Worm (Caenorhabditis elegans) whole organism, L1 larva: Measurements from ENCODE around the gene twk-9.
"Not testable (repeated sequence)": the region's sequence is repeated elsewhere in the genome, so short reads cannot be mapped to it uniquely, and the experiment has no call there.

ENCODE experiments used
- C04F5.9 ChIP-seq: sonication (generic microtip); optimal IDR thresholded peaks from 2 replicates; lab custom pipeline; 2016; ENCODE audit warnings: missing genetic modification characterization, missing compliant biosample characterization
- C16A3.4 ChIP-seq: fragments of 150-350 bp; optimal IDR thresholded peaks from 2 replicates; lab custom pipeline; 2014; ENCODE audit warnings: missing biosample characterization, missing genetic modification characterization
- aha-1 ChIP-seq: fragments of 150-350 bp; optimal IDR thresholded peaks from 2 replicates; lab custom pipeline; 2014; ENCODE audit warnings: missing biosample characterization, missing genetic modification characterization
- ceh-63 ChIP-seq: fragments of 200-800 bp; sonication (Bioruptor generic); optimal IDR thresholded peaks from 2 replicates; lab custom pipeline; 2018; ENCODE audit warnings: mild to moderate bottlenecking, missing genetic modification characterization, missing compliant biosample characterization
- ceh-90 ChIP-seq: sonication (generic microtip); optimal IDR thresholded peaks from 2 replicates; lab custom pipeline; 2016; ENCODE audit warnings: missing genetic modification characterization, missing compliant biosample characterization
- efl-1 ChIP-seq, 4 experiments: fragments of 150-350 bp; optimal IDR thresholded peaks in 3 of 4; peaks in 1 of 4; 1 replicate in 1 of 4; 2 replicates in 3 of 4; lab custom pipeline; 2014; ENCODE audit warnings: missing biosample characterization in 2 of 4, missing genetic modification characterization in 2 of 4, missing genetic modification reagents in 2 of 4
- egl-13 ChIP-seq: sonication (generic microtip); optimal IDR thresholded peaks from 2 replicates; lab custom pipeline; 2016; ENCODE audit warnings: missing genotype, missing genetic modification reagents, missing genetic modification characterization, missing compliant biosample characterization
- fkh-4 ChIP-seq: sonication (generic microtip); optimal IDR thresholded peaks from 2 replicates; lab custom pipeline; 2016; ENCODE audit warnings: missing compliant biosample characterization, missing genetic modification characterization, borderline replicate concordance
- grh-1 ChIP-seq: fragments of 200-800 bp; sonication (Bioruptor generic); IDR thresholded peaks from 2 replicates; pipeline ENCODE4 v1.3.6; 2022; ENCODE audit warnings: missing genetic modification reagents, missing genetic modification characterization, missing compliant biosample characterization
- hpl-2 ChIP-seq: fragments of 150-350 bp; optimal IDR thresholded peaks from 2 replicates; lab custom pipeline; 2014; ENCODE audit warnings: missing biosample characterization, missing genetic modification reagents, missing genetic modification characterization
- isw-1 ChIP-seq: fragments of 200-800 bp; sonication (Bioruptor generic); IDR thresholded peaks from 2 replicates; pipeline ENCODE4 v1.3.6; 2022; ENCODE audit warnings: missing genetic modification characterization, missing compliant biosample characterization
- lin-13 ChIP-seq: fragments of 150-350 bp; optimal IDR thresholded peaks from 2 replicates; lab custom pipeline; 2014; ENCODE audit warnings: missing biosample characterization, missing genetic modification reagents, missing genetic modification characterization
- lin-15B ChIP-seq: fragments of 150-350 bp; sonication (generic microtip); optimal IDR thresholded peaks from 3 replicates; lab custom pipeline; 2014; ENCODE audit warnings: missing biosample characterization, missing genetic modification characterization
- lin-39 ChIP-seq: fragments of 150-350 bp; optimal IDR thresholded peaks from 2 replicates; lab custom pipeline; 2014; ENCODE audit warnings: missing biosample characterization, missing genetic modification reagents, missing genetic modification characterization
- mdl-1 ChIP-seq, 2 experiments: fragments of 150-350 bp; optimal IDR thresholded peaks; 2 replicates each; lab custom pipeline; 2014 to 2017; ENCODE audit warnings: missing biosample characterization in 2 of 2, missing genetic modification characterization in 2 of 2, inconsistent platforms in 1 of 2
- mef-2 ChIP-seq: fragments of 150-350 bp; optimal IDR thresholded peaks from 2 replicates; lab custom pipeline; 2014; ENCODE audit warnings: missing biosample characterization, missing genetic modification characterization
- mep-1 ChIP-seq: fragments of 150-350 bp; optimal IDR thresholded peaks from 2 replicates; lab custom pipeline; 2014; ENCODE audit warnings: missing biosample characterization, missing genetic modification characterization
- nhr-11 ChIP-seq: fragments of 150-350 bp; optimal IDR thresholded peaks from 2 replicates; lab custom pipeline; 2014; ENCODE audit warnings: missing biosample characterization, missing genetic modification characterization
- nhr-20 ChIP-seq: sonication (generic microtip); optimal IDR thresholded peaks from 2 replicates; lab custom pipeline; 2016; ENCODE audit warnings: mild to moderate bottlenecking, missing genetic modification characterization, missing compliant biosample characterization
- nhr-28 ChIP-seq: fragments of 150-350 bp; optimal IDR thresholded peaks from 2 replicates; lab custom pipeline; 2014; ENCODE audit warnings: missing biosample characterization, missing genetic modification characterization
- nhr-47 ChIP-seq: sonication (generic microtip); optimal IDR thresholded peaks from 2 replicates; lab custom pipeline; 2016; ENCODE audit warnings: mild to moderate bottlenecking, missing genetic modification characterization, moderate library complexity, missing compliant biosample characterization
- nhr-77 ChIP-seq: fragments of 150-350 bp; optimal IDR thresholded peaks from 2 replicates; lab custom pipeline; 2014; ENCODE audit warnings: missing biosample characterization, missing genetic modification characterization
- nhr-84 ChIP-seq: sonication (generic microtip); optimal IDR thresholded peaks from 2 replicates; lab custom pipeline; 2017; ENCODE audit warnings: missing biosample characterization, missing genetic modification characterization
- nhr-90 ChIP-seq: sonication (generic microtip); optimal IDR thresholded peaks from 2 replicates; lab custom pipeline; 2016; ENCODE audit warnings: mild to moderate bottlenecking, missing genetic modification characterization, missing compliant biosample characterization; ENCODE audit not compliant: poor library complexity
- pqm-1 ChIP-seq: sonication (generic microtip); optimal IDR thresholded peaks from 3 replicates; lab custom pipeline; 2017; ENCODE audit warnings: missing biosample characterization, missing genetic modification characterization
- skn-1 ChIP-seq: fragments of 150-350 bp; optimal IDR thresholded peaks from 2 replicates; lab custom pipeline; 2014; ENCODE audit warnings: missing biosample characterization, missing genetic modification characterization
- sptf-1 ChIP-seq: fragments of 150-350 bp; optimal IDR thresholded peaks from 2 replicates; lab custom pipeline; 2014; ENCODE audit warnings: missing biosample characterization, missing genetic modification characterization
- unc-98 ChIP-seq: fragments of 200-800 bp; sonication (Bioruptor generic); IDR thresholded peaks from 2 replicates; pipeline ENCODE4 v1.3.6; 2022; ENCODE audit warnings: missing genetic modification characterization, missing compliant biosample characterization
- zag-1 ChIP-seq: fragments of 150-350 bp; optimal IDR thresholded peaks from 2 replicates; lab custom pipeline; 2014; ENCODE audit warnings: missing biosample characterization, missing genetic modification characterization
- ztf-11 ChIP-seq, 2 experiments: sonication (generic microtip); optimal IDR thresholded peaks; 2 replicates each; lab custom pipeline; 2016 to 2017; ENCODE audit warnings: missing genetic modification characterization in 2 of 2, missing biosample characterization in 1 of 2, missing compliant biosample characterization in 1 of 2
- ztf-4 ChIP-seq: fragments of 150-350 bp; optimal IDR thresholded peaks from 2 replicates; lab custom pipeline; 2014; ENCODE audit warnings: missing biosample characterization, missing genetic modification characterization

twk-9 gene

ce11 chrIV:9739001-9739400, 46.0 kb downstream of the twk-9 start:
- TF ChIP-seq C04F5.9 (tag; lab: Kevin White, UChicago) (no peak), C16A3.4 (tag; lab: Kevin White, UChicago) (no peak), ceh-90 (tag; lab: Kevin White, UChicago) (no peak), grh-1 (GFP tag; lab: Robert Waterston, UW) (no peak), nhr-20 (no peak), ceh-63 (GFP tag; lab: Kevin White, UChicago) (no peak), ztf-4 (tag; lab: Kevin White, UChicago) (no peak), mdl-1 (tag; optimal IDR thresholded peaks at IDR 0.05; lab: Kevin White, UChicago) (no peak), zag-1 (tag; lab: Kevin White, UChicago) (no peak), pqm-1 (no peak), nhr-77 (tag; lab: Kevin White, UChicago) (no peak), nhr-90 (tag; lab: Kevin White, UChicago) (no peak), hpl-2 (GFP tag; lab: Kevin White, UChicago) (no peak), nhr-28 (tag; lab: Kevin White, UChicago) (no peak), lin-39 (tag; lab: Kevin White, UChicago) (no peak), unc-98 (GFP tag; lab: Robert Waterston, UW) (no peak), nhr-11 (tag; lab: Kevin White, UChicago) (no peak)

- peak in 1 of 2 experiments; percentile 8 for TF ChIP-seq efl-1 (optimal IDR thresholded peaks at IDR 0.05; lab: Kevin White, UChicago)
- not testable (repeated sequence) for TF ChIP-seq efl-1 (GFP tag; optimal IDR thresholded peaks at IDR 0.05 in 1 of 2; lab: Kevin White, UChicago)
Observed at ce11 chrIV:9740851-9741549, 48.0 kb downstream of the twk-9 start, which contains the start of gene gln-6. Gene gln-6 (minus strand): TSS chrIV:9740901.

- TF ChIP-seq lin-15B (tag; lab: Kevin White, UChicago) (no peak), mdl-1 (tag; optimal IDR thresholded peaks at IDR 0.05; lab: Kevin White, UChicago) (no peak), isw-1 (GFP tag; lab: Robert Waterston, UW) (no peak), nhr-84 (tag; lab: Kevin White, UChicago) (no peak), egl-13 (tag; lab: Kevin White, UChicago) (no peak), nhr-11 (tag; lab: Kevin White, UChicago) (no peak), lin-13 (GFP tag; lab: Kevin White, UChicago) (no peak), fkh-4 (tag; lab: Kevin White, UChicago) (no peak), sptf-1 (no peak), mep-1 (tag; lab: Kevin White, UChicago) (no peak), mef-2 (tag; lab: Kevin White, UChicago) (no peak), ztf-11 (tag; optimal IDR thresholded peaks at IDR 0.05; lab: Kevin White, UChicago) (no peak), skn-1 (tag; lab: Kevin White, UChicago) (no peak)
- TF ChIP-seq, all 84 proteins: peak for 0
Observed at ce11 chrIV:9742883-9743282, 49.9 kb downstream of the twk-9 start, which contains the start of gene C28D4.7. Gene C28D4.7 (minus strand): TSS chrIV:9743147.

- TF ChIP-seq aha-1 (tag; lab: Kevin White, UChicago) (no peak), isw-1 (GFP tag; lab: Robert Waterston, UW) (no peak), nhr-47 (tag; lab: Kevin White, UChicago) (no peak), grh-1 (GFP tag; lab: Robert Waterston, UW) (no peak)
Observed at ce11 chrIV:9744905-9745304, 51.9 kb downstream of the twk-9 start, which contains the start of gene C28D4.4. Gene C28D4.4 (minus strand): TSS chrIV:9745005.
